Worm (Caenorhabditis elegans) whole organism, late embryonic: ENCODE data around the gene sqst-1.
A peak's percentile ranks its signal among the peaks of the same experiment; 100 is the strongest.

Experiments
- C08G9.2 ChIP-seq: sonication (generic microtip); optimal IDR thresholded peaks from 2 replicates; lab custom pipeline; 2016; ENCODE audit warnings: mild to moderate bottlenecking, missing genetic modification characterization, moderate library complexity, missing compliant biosample characterization
- C38D4.7 ChIP-seq: fragments of 200-800 bp; sonication (Bioruptor generic); optimal IDR thresholded peaks from 2 replicates; lab custom pipeline; 2018; ENCODE audit warnings: mild to moderate bottlenecking, missing genetic modification characterization, moderate library complexity, missing compliant biosample characterization
- K02D7.2 ChIP-seq: sonication (generic microtip); optimal IDR thresholded peaks from 2 replicates; lab custom pipeline; 2017; ENCODE audit warnings: mild to moderate bottlenecking, missing genetic modification characterization, missing compliant biosample characterization
- K09A11.1 ChIP-seq: sonication (generic microtip); optimal IDR thresholded peaks from 2 replicates; lab custom pipeline; 2017; ENCODE audit warnings: antibody characterized with exemption, mild to moderate bottlenecking, missing genetic modification characterization, missing compliant biosample characterization; ENCODE audit not compliant: insufficient read depth
- T23F11.4 ChIP-seq: fragments of 200-800 bp; sonication (Bioruptor generic); optimal IDR thresholded peaks from 2 replicates; lab custom pipeline; 2018; ENCODE audit warnings: mild to moderate bottlenecking, missing genetic modification characterization, missing compliant biosample characterization
- ahr-1 ChIP-seq: sonication (generic microtip); optimal IDR thresholded peaks from 2 replicates; lab custom pipeline; 2016; ENCODE audit warnings: missing genetic modification characterization, missing compliant biosample characterization
- ama-1 ChIP-seq: fragments of 150-350 bp; optimal IDR thresholded peaks from 2 replicates; lab custom pipeline; 2014
- ceh-14 ChIP-seq: sonication (generic microtip); optimal IDR thresholded peaks from 2 replicates; lab custom pipeline; 2016; ENCODE audit warnings: missing genotype, missing genetic modification characterization, missing compliant biosample characterization
- ceh-22 ChIP-seq: sonication (generic microtip); optimal IDR thresholded peaks from 2 replicates; lab custom pipeline; 2017; ENCODE audit warnings: missing biosample characterization, missing genetic modification characterization
- ceh-30 ChIP-seq: fragments of 150-350 bp; optimal IDR thresholded peaks from 2 replicates; lab custom pipeline; 2014; ENCODE audit warnings: missing biosample characterization, missing genetic modification characterization
- ceh-31 ChIP-seq: sonication (generic microtip); optimal IDR thresholded peaks from 2 replicates; lab custom pipeline; 2016; ENCODE audit warnings: missing genetic modification characterization, missing compliant biosample characterization
- dmd-4 ChIP-seq: sonication (generic microtip); optimal IDR thresholded peaks from 2 replicates; lab custom pipeline; 2016; ENCODE audit warnings: borderline replicate concordance, missing genetic modification characterization, missing compliant biosample characterization
- dve-1 ChIP-seq: sonication (generic microtip); optimal IDR thresholded peaks from 2 replicates; lab custom pipeline; 2017; ENCODE audit warnings: antibody characterized with exemption, mild to moderate bottlenecking, missing genetic modification characterization, missing compliant biosample characterization
- elt-2 ChIP-seq: sonication (generic microtip); optimal IDR thresholded peaks from 2 replicates; lab custom pipeline; 2016; ENCODE audit warnings: missing genetic modification reagents, missing genetic modification characterization, missing compliant biosample characterization
- fax-1 ChIP-seq: sonication (generic microtip); optimal IDR thresholded peaks from 2 replicates; lab custom pipeline; 2016; ENCODE audit warnings: missing genotype, missing genetic modification characterization, missing compliant biosample characterization
- gmeb-2 ChIP-seq: sonication (generic microtip); optimal IDR thresholded peaks from 2 replicates; lab custom pipeline; 2016; ENCODE audit warnings: missing genetic modification characterization, inconsistent platforms, missing compliant biosample characterization
- hlh-13 ChIP-seq: fragments of 200-800 bp; sonication (Bioruptor generic); optimal IDR thresholded peaks from 2 replicates; lab custom pipeline; 2018; ENCODE audit warnings: mild to moderate bottlenecking, missing genetic modification characterization, missing compliant biosample characterization
- hlh-15 ChIP-seq: sonication (generic microtip); optimal IDR thresholded peaks from 2 replicates; lab custom pipeline; 2016; ENCODE audit warnings: missing genetic modification characterization, missing compliant biosample characterization
- hlh-30 ChIP-seq: sonication (generic microtip); optimal IDR thresholded peaks from 2 replicates; lab custom pipeline; 2017; ENCODE audit warnings: antibody characterized with exemption, missing genetic modification characterization, missing compliant biosample characterization; ENCODE audit not compliant: insufficient read depth
- hlh-6 ChIP-seq: sonication (generic microtip); optimal IDR thresholded peaks from 2 replicates; lab custom pipeline; 2016; ENCODE audit warnings: missing genotype, missing genetic modification characterization, missing compliant biosample characterization
- lim-6 ChIP-seq: sonication (generic microtip); optimal IDR thresholded peaks from 2 replicates; lab custom pipeline; 2016; ENCODE audit warnings: missing genetic modification characterization, missing compliant biosample characterization
- lin-11 ChIP-seq: fragments of 200-800 bp; sonication (Bioruptor generic); optimal IDR thresholded peaks from 2 replicates; lab custom pipeline; 2018; ENCODE audit warnings: mild to moderate bottlenecking, missing genetic modification characterization, missing compliant biosample characterization
- madf-2 ChIP-seq: sonication (generic microtip); optimal IDR thresholded peaks from 2 replicates; lab custom pipeline; 2017; ENCODE audit warnings: missing genetic modification characterization, missing compliant biosample characterization
- mec-3 ChIP-seq: sonication (generic microtip); optimal IDR thresholded peaks from 2 replicates; lab custom pipeline; 2016; ENCODE audit warnings: borderline replicate concordance, missing genetic modification characterization, missing compliant biosample characterization
- nhr-11 ChIP-seq: fragments of 150-350 bp; optimal IDR thresholded peaks from 2 replicates; lab custom pipeline; 2014; ENCODE audit warnings: missing biosample characterization, missing genetic modification characterization
- npax-4 ChIP-seq: sonication (generic microtip); optimal IDR thresholded peaks from 2 replicates; lab custom pipeline; 2016; ENCODE audit warnings: missing genetic modification characterization, missing compliant biosample characterization
- pag-3 ChIP-seq: sonication (generic microtip); optimal IDR thresholded peaks from 2 replicates; lab custom pipeline; 2016; ENCODE audit warnings: missing compliant biosample characterization, missing genetic modification characterization, borderline replicate concordance
- pax-1 ChIP-seq: fragments of 150-350 bp; optimal IDR thresholded peaks from 2 replicates; lab custom pipeline; 2014; ENCODE audit warnings: missing biosample characterization, missing genetic modification characterization
- pha-2 ChIP-seq: sonication (generic microtip); optimal IDR thresholded peaks from 2 replicates; lab custom pipeline; 2017; ENCODE audit warnings: mild to moderate bottlenecking, missing genetic modification characterization, missing compliant biosample characterization
- pha-4 ChIP-seq: fragments of 150-350 bp; optimal IDR thresholded peaks from 2 replicates; lab custom pipeline; 2018; ENCODE audit warnings: missing biosample characterization, missing genetic modification reagents, missing genetic modification characterization
- pqm-1 ChIP-seq: sonication (generic microtip); optimal IDR thresholded peaks from 2 replicates; lab custom pipeline; 2016; ENCODE audit warnings: missing genetic modification characterization, missing compliant biosample characterization
- pros-1 ChIP-seq: fragments of 150-350 bp; optimal IDR thresholded peaks from 2 replicates; lab custom pipeline; 2014; ENCODE audit warnings: missing biosample characterization, missing genetic modification reagents, missing genetic modification characterization
- rnt-1 ChIP-seq: sonication (generic microtip); optimal IDR thresholded peaks from 2 replicates; lab custom pipeline; 2016; ENCODE audit warnings: missing genetic modification characterization, missing compliant biosample characterization
- sdc-2 ChIP-seq: sonication (generic microtip); optimal IDR thresholded peaks from 2 replicates; lab custom pipeline; 2016; ENCODE audit warnings: missing genotype, missing genetic modification characterization, missing compliant biosample characterization
- sox-2 ChIP-seq: fragments of 200-800 bp; sonication (Bioruptor generic); IDR thresholded peaks from 2 replicates; pipeline ENCODE4 v1.3.6; 2022; ENCODE audit warnings: missing genetic modification reagents, missing genetic modification characterization, missing compliant biosample characterization
- sox-4 ChIP-seq: sonication (generic microtip); optimal IDR thresholded peaks from 2 replicates; lab custom pipeline; 2017; ENCODE audit warnings: mild to moderate bottlenecking, missing genetic modification characterization, inconsistent platforms, missing compliant biosample characterization
- syd-9 ChIP-seq: sonication (generic microtip); optimal IDR thresholded peaks from 2 replicates; lab custom pipeline; 2016; ENCODE audit warnings: mild to moderate bottlenecking, missing genetic modification characterization, moderate library complexity, missing compliant biosample characterization
- unc-3 ChIP-seq, 2 experiments: fragments of 200-800 bp in 1 of 2; sonication (Bioruptor generic) in 1 of 2; sonication (generic microtip) in 1 of 2; conservative IDR thresholded peaks in 1 of 2; optimal IDR thresholded peaks in 1 of 2; 2 replicates each; pipeline versions ENCODE4 v1.3.6 to Lab custom; 2016 to 2022; ENCODE audit warnings: missing compliant biosample characterization in 2 of 2, missing genetic modification characterization in 2 of 2, missing genetic modification reagents in 1 of 2
- unc-55 ChIP-seq: sonication (generic microtip); optimal IDR thresholded peaks from 2 replicates; lab custom pipeline; 2017; ENCODE audit warnings: missing biosample characterization, missing genetic modification reagents, missing genetic modification characterization
- unc-86 ChIP-seq: sonication (generic microtip); optimal IDR thresholded peaks from 2 replicates; lab custom pipeline; 2016; ENCODE audit warnings: missing genetic modification characterization, missing compliant biosample characterization

The sqst-1 gene

ce11 chrIV:12032383-12032782, 1.7 kb upstream of the sqst-1 start (continued):
- TF ChIP-seq C08G9.2 (tag; lab: Kevin White, UChicago) (no peak), ama-1 (lab: Kevin White, UChicago) (peak; percentile 70), pag-3 (tag; lab: Kevin White, UChicago) (no peak), fax-1 (no peak), elt-2 (tag; lab: Kevin White, UChicago) (peak; percentile 74), hlh-6 (tag; lab: Kevin White, UChicago) (no peak), ceh-31 (tag; lab: Kevin White, UChicago) (peak; percentile 75), C38D4.7 (no peak), K09A11.1 (tag; lab: Kevin White, UChicago) (no peak), K02D7.2 (tag; lab: Kevin White, UChicago) (no peak), ahr-1 (tag; lab: Kevin White, UChicago) (no peak), syd-9 (no peak), unc-86 (tag; lab: Kevin White, UChicago) (no peak), pha-4 (no peak), rnt-1 (tag; lab: Kevin White, UChicago) (peak; percentile 48), ceh-30 (tag; lab: Kevin White, UChicago) (no peak), hlh-15 (no peak), dmd-4 (tag; lab: Kevin White, UChicago) (no peak), hlh-30 (tag; lab: Kevin White, UChicago) (peak; percentile 98), lin-11 (tag; lab: Kevin White, UChicago) (no peak)
- TF ChIP-seq, all 69 proteins: peak for 21

- TF ChIP-seq pros-1 (tag; lab: Kevin White, UChicago) = no peak
- no peak for TF ChIP-seq unc-86 (tag; lab: Kevin White, UChicago)
- no peak for TF ChIP-seq T23F11.4
- TF ChIP-seq npax-4 = no peak
- TF ChIP-seq dve-1 (tag; lab: Kevin White, UChicago) = no peak
- no peak for TF ChIP-seq hlh-13
- TF ChIP-seq unc-3 (GFP tag; conservative IDR thresholded peaks at IDR 0.05; lab: Robert Waterston, UW) = no peak
- no peak for TF ChIP-seq unc-3 (tag; optimal IDR thresholded peaks at IDR 0.05; lab: Kevin White, UChicago)
These were observed 694 bp downstream of the sqst-1 start for ce11 chrIV:12034776-12035175.

- no peak for TF ChIP-seq ahr-1 (tag; lab: Kevin White, UChicago)
- no peak for TF ChIP-seq pqm-1 (tag; lab: Kevin White, UChicago)
- no peak for TF ChIP-seq nhr-11
- no peak for TF ChIP-seq sox-4 (tag; lab: Kevin White, UChicago)
- no peak for TF ChIP-seq fax-1
- no peak for TF ChIP-seq madf-2 (tag; lab: Kevin White, UChicago)
- TF ChIP-seq mec-3 (tag; lab: Kevin White, UChicago) = no peak
These were observed 1.3 kb downstream of the sqst-1 start for ce11 chrIV:12035422-12035821.

ce11 chrIV:12036924-12037323, 2.8 kb downstream of the sqst-1 start:
- TF ChIP-seq lin-11 (tag; lab: Kevin White, UChicago) = no peak
- peak; percentile 60 for TF ChIP-seq ama-1 (lab: Kevin White, UChicago)

ce11 chrIV:12040431-12040830, 6.3 kb downstream of the sqst-1 start:
- TF ChIP-seq sdc-2 (tag; lab: Kevin White, UChicago) = no peak
- TF ChIP-seq pha-2 (tag; lab: Kevin White, UChicago) = no peak
- no peak for TF ChIP-seq mec-3 (tag; lab: Kevin White, UChicago)
- TF ChIP-seq K09A11.1 (tag; lab: Kevin White, UChicago) = no peak
- no peak for TF ChIP-seq ceh-22 (tag; lab: Kevin White, UChicago)
- no peak for TF ChIP-seq npax-4
- no peak for TF ChIP-seq sox-2
- TF ChIP-seq lim-6 = no peak
- TF ChIP-seq ceh-14 (tag; lab: Kevin White, UChicago) = no peak
- no peak for TF ChIP-seq unc-55 (GFP tag; lab: Kevin White, UChicago)
- TF ChIP-seq ceh-30 (tag; lab: Kevin White, UChicago) = no peak
- no peak for TF ChIP-seq dmd-4 (tag; lab: Kevin White, UChicago)
- TF ChIP-seq gmeb-2 (tag; lab: Kevin White, UChicago) = no peak
- TF ChIP-seq unc-86 (tag; lab: Kevin White, UChicago) = no peak
- no peak for TF ChIP-seq ceh-31 (tag; lab: Kevin White, UChicago)
- TF ChIP-seq fax-1 = no peak
- TF ChIP-seq pax-1 (tag; lab: Kevin White, UChicago) = no peak
